Worm (Caenorhabditis elegans) whole organism, young adult: ENCODE measurements around the gene C48D1.5.

Source experiments
- B0261.1 ChIP-seq: sonication (generic microtip); optimal IDR thresholded peaks from 2 replicates; lab custom pipeline; 2016; ENCODE audit warnings: mild to moderate bottlenecking, missing genetic modification characterization, moderate library complexity, missing compliant biosample characterization
- C17E4.6 ChIP-seq: fragments of 200-800 bp; sonication (Bioruptor generic); IDR thresholded peaks from 2 replicates; pipeline ENCODE4 v1.3.6; 2022; ENCODE audit warnings: missing genetic modification reagents, missing genetic modification characterization, missing compliant biosample characterization
- F10E7.11 ChIP-seq: sonication (generic microtip); optimal IDR thresholded peaks from 2 replicates; lab custom pipeline; 2017; ENCODE audit warnings: mild to moderate bottlenecking, missing genetic modification characterization, moderate library complexity, missing compliant biosample characterization
- F33H1.4 ChIP-seq: fragments of 200-800 bp; sonication (Bioruptor generic); IDR thresholded peaks from 2 replicates; pipeline ENCODE4 v1.3.6; 2022; ENCODE audit warnings: missing genetic modification reagents, missing genetic modification characterization, missing compliant biosample characterization
- F37B4.10 ChIP-seq: fragments of 200-800 bp; sonication (Bioruptor generic); IDR thresholded peaks from 2 replicates; pipeline ENCODE4 v1.3.6; 2022; ENCODE audit warnings: missing genetic modification characterization, missing compliant biosample characterization
- F52B5.7 ChIP-seq: sonication (generic microtip); optimal IDR thresholded peaks from 2 replicates; lab custom pipeline; 2016; ENCODE audit warnings: mild to moderate bottlenecking, missing genetic modification characterization, missing compliant biosample characterization
- T07F8.4 ChIP-seq: sonication (generic microtip); optimal IDR thresholded peaks from 2 replicates; lab custom pipeline; 2016; ENCODE audit warnings: mild to moderate bottlenecking, missing genetic modification characterization, moderate library complexity, missing compliant biosample characterization
- Y53G8AR.9 ChIP-seq: fragments of 200-800 bp; sonication (Bioruptor generic); conservative IDR thresholded peaks from 2 replicates; pipeline ENCODE4 v1.3.6; 2022; ENCODE audit warnings: missing genetic modification reagents, missing genetic modification characterization, missing compliant biosample characterization
- Y67H2A.10 ChIP-seq: fragments of 200-800 bp; sonication (Bioruptor generic); conservative IDR thresholded peaks from 2 replicates; pipeline ENCODE4 v1.3.6; 2022; ENCODE audit warnings: missing genetic modification reagents, missing genetic modification characterization, missing compliant biosample characterization
- athp-1 ChIP-seq: sonication (generic microtip); optimal IDR thresholded peaks from 2 replicates; lab custom pipeline; 2017; ENCODE audit warnings: mild to moderate bottlenecking, missing genetic modification characterization, missing compliant biosample characterization
- attf-5 ChIP-seq: fragments of 200-800 bp; sonication (Bioruptor generic); optimal IDR thresholded peaks from 2 replicates; lab custom pipeline; 2018; ENCODE audit warnings: mild to moderate bottlenecking, missing genetic modification characterization, missing compliant biosample characterization
- bed-1 ChIP-seq: fragments of 200-800 bp; sonication (Bioruptor generic); IDR thresholded peaks from 2 replicates; pipeline ENCODE4 v1.3.6; 2022; ENCODE audit warnings: missing genetic modification reagents, missing genetic modification characterization, missing compliant biosample characterization
- bed-2 ChIP-seq: fragments of 200-800 bp; sonication (Bioruptor generic); IDR thresholded peaks from 2 replicates; pipeline ENCODE4 v1.3.6; 2022; ENCODE audit warnings: missing genetic modification reagents, missing genetic modification characterization, missing compliant biosample characterization
- ccch-3 ChIP-seq: fragments of 200-800 bp; sonication (Bioruptor generic); optimal IDR thresholded peaks from 2 replicates; lab custom pipeline; 2018; ENCODE audit warnings: mild to moderate bottlenecking, missing genetic modification characterization, missing compliant biosample characterization
- ceh-27 ChIP-seq: fragments of 200-800 bp; sonication (Bioruptor generic); optimal IDR thresholded peaks from 2 replicates; lab custom pipeline; 2018; ENCODE audit warnings: mild to moderate bottlenecking, missing genetic modification characterization, moderate library complexity, missing compliant biosample characterization
- die-1 ChIP-seq: sonication (generic microtip); optimal IDR thresholded peaks from 2 replicates; lab custom pipeline; 2016; ENCODE audit warnings: missing genotype, mild to moderate bottlenecking, missing genetic modification characterization, missing compliant biosample characterization
- dox-1 ChIP-seq: fragments of 200-800 bp; sonication (Bioruptor generic); IDR thresholded peaks from 2 replicates; pipeline ENCODE4 v1.3.6; 2022; ENCODE audit warnings: missing genetic modification reagents, missing genetic modification characterization, missing compliant biosample characterization
- efl-1 ChIP-seq: fragments of 150-350 bp; optimal IDR thresholded peaks from 2 replicates; lab custom pipeline; 2014; ENCODE audit warnings: missing biosample characterization, missing genetic modification reagents, missing genetic modification characterization
- ekl-4 ChIP-seq: fragments of 200-800 bp; sonication (Bioruptor generic); IDR thresholded peaks from 2 replicates; pipeline ENCODE4 v1.3.6; 2022; ENCODE audit warnings: missing genetic modification reagents, missing genetic modification characterization, missing compliant biosample characterization
- hmg-20 ChIP-seq: fragments of 200-800 bp; sonication (Bioruptor generic); IDR thresholded peaks from 2 replicates; pipeline ENCODE4 v1.3.6; 2022; ENCODE audit warnings: missing genetic modification reagents, missing genetic modification characterization, missing compliant biosample characterization
- let-526 ChIP-seq: fragments of 200-800 bp; sonication (Bioruptor generic); IDR thresholded peaks from 2 replicates; pipeline ENCODE4 v1.3.6; 2022; ENCODE audit warnings: missing genetic modification reagents, missing genetic modification characterization, missing compliant biosample characterization
- let-607 ChIP-seq, 2 experiments: fragments of 200-800 bp in 1 of 2; sonication (Bioruptor generic) in 1 of 2; sonication (generic microtip) in 1 of 2; optimal IDR thresholded peaks; 2 replicates each; lab custom pipeline; 2016 to 2018; ENCODE audit warnings: mild to moderate bottlenecking in 2 of 2, missing compliant biosample characterization in 2 of 2, missing genetic modification characterization in 2 of 2, moderate library complexity in 2 of 2, missing genotype in 1 of 2
- lir-1 ChIP-seq: fragments of 200-800 bp; sonication (Bioruptor generic); conservative IDR thresholded peaks from 2 replicates; pipeline ENCODE4 v1.3.6; 2022; ENCODE audit warnings: missing genetic modification reagents, missing genetic modification characterization, missing compliant biosample characterization
- lsl-1 ChIP-seq: fragments of 200-800 bp; sonication (Bioruptor generic); optimal IDR thresholded peaks from 2 replicates; lab custom pipeline; 2018; ENCODE audit warnings: mild to moderate bottlenecking, missing genetic modification characterization, moderate library complexity, missing compliant biosample characterization
- lsy-27 ChIP-seq: sonication (generic microtip); optimal IDR thresholded peaks from 2 replicates; lab custom pipeline; 2017; ENCODE audit warnings: missing genetic modification characterization, mild to moderate bottlenecking, missing compliant biosample characterization, antibody characterized with exemption, missing genotype, borderline replicate concordance; ENCODE audit not compliant: insufficient read depth
- madf-10 ChIP-seq: sonication (generic microtip); optimal IDR thresholded peaks from 2 replicates; lab custom pipeline; 2016; ENCODE audit warnings: mild to moderate bottlenecking, missing genetic modification characterization, missing compliant biosample characterization
- mcd-1 ChIP-seq: fragments of 200-800 bp; sonication (Bioruptor generic); IDR thresholded peaks from 2 replicates; pipeline ENCODE4 v1.3.6; 2022; ENCODE audit warnings: missing genetic modification reagents, missing genetic modification characterization, missing compliant biosample characterization
- nhr-120 ChIP-seq: fragments of 200-800 bp; sonication (Bioruptor generic); IDR thresholded peaks from 2 replicates; pipeline ENCODE4 v1.3.6; 2022; ENCODE audit warnings: missing genetic modification characterization, missing compliant biosample characterization
- nhr-179 ChIP-seq: sonication (generic microtip); optimal IDR thresholded peaks from 2 replicates; lab custom pipeline; 2016; ENCODE audit warnings: mild to moderate bottlenecking, missing genetic modification characterization, missing compliant biosample characterization
- nhr-90 ChIP-seq: sonication (generic microtip); optimal IDR thresholded peaks from 2 replicates; lab custom pipeline; 2016; ENCODE audit warnings: missing genotype, mild to moderate bottlenecking, missing genetic modification characterization, missing compliant biosample characterization
- pbrm-1 ChIP-seq: fragments of 200-800 bp; sonication (Bioruptor generic); IDR thresholded peaks from 2 replicates; pipeline ENCODE4 v1.3.6; 2022; ENCODE audit warnings: missing genetic modification reagents, missing genetic modification characterization, missing compliant biosample characterization
- pha-4 ChIP-seq: fragments of 150-350 bp; sonication (generic microtip); optimal IDR thresholded peaks from 2 replicates; lab custom pipeline; 2014; ENCODE audit warnings: missing biosample characterization, missing genetic modification reagents, missing genetic modification characterization
- rcor-1 ChIP-seq: fragments of 200-800 bp; sonication (Bioruptor generic); IDR thresholded peaks from 2 replicates; pipeline ENCODE4 v1.3.6; 2022; ENCODE audit warnings: missing genetic modification reagents, missing genetic modification characterization, missing compliant biosample characterization
- rec-8 ChIP-seq, 2 experiments: sonication (generic microtip); optimal IDR thresholded peaks; 2 replicates each; lab custom pipeline; 2016; ENCODE audit warnings: mild to moderate bottlenecking in 2 of 2, missing genetic modification characterization in 2 of 2, missing genetic modification reagents in 2 of 2, missing genotype in 2 of 2, missing biosample characterization in 1 of 2, missing compliant biosample characterization in 1 of 2, moderate library complexity in 1 of 2
- repo-1 ChIP-seq: sonication (generic microtip); optimal IDR thresholded peaks from 2 replicates; lab custom pipeline; 2017; ENCODE audit warnings: mild to moderate bottlenecking, missing genetic modification characterization, missing compliant biosample characterization
- sptf-2 ChIP-seq: fragments of 200-800 bp; sonication (Bioruptor generic); optimal IDR thresholded peaks from 2 replicates; lab custom pipeline; 2018; ENCODE audit warnings: mild to moderate bottlenecking, missing genetic modification characterization, missing compliant biosample characterization
- zim-3 ChIP-seq: sonication (generic microtip); optimal IDR thresholded peaks from 2 replicates; lab custom pipeline; 2017; ENCODE audit warnings: mild to moderate bottlenecking, missing genetic modification characterization, moderate library complexity, missing compliant biosample characterization
- ztf-22 ChIP-seq: fragments of 200-800 bp; sonication (Bioruptor generic); optimal IDR thresholded peaks from 2 replicates; lab custom pipeline; 2018; ENCODE audit warnings: mild to moderate bottlenecking, missing genetic modification characterization, moderate library complexity, missing compliant biosample characterization
- ztf-6 ChIP-seq: fragments of 200-800 bp; sonication (Bioruptor generic); IDR thresholded peaks from 2 replicates; pipeline ENCODE4 v1.3.6; 2022; ENCODE audit warnings: missing genetic modification reagents, missing genetic modification characterization, missing compliant biosample characterization

The C48D1.5 gene

DNA sequence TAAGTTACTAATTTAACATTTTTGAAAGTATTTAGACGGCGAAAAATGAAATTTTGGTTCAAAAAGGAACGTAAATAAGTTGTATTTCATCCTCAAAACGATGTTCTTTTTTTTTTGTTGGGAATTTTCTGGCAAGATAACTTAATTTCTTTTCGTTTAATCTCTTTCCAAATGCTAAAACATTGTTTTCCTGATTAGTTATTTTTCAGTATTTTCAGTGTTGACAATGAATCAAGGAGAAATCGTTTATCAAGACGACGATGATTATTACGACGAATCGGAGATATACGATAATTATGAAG is 19.0 kb downstream of the C48D1.5 start, which contains the start of gene lin-54:
lin-54 (plus strand) TSS at position 203 of the 302 bp plus-strand sequence.
- TF ChIP-seq F33H1.4 = no peak
- TF ChIP-seq bed-2 (GFP tag; lab: Robert Waterston, UW) = no peak
- no peak for TF ChIP-seq ekl-4 (GFP tag; lab: Robert Waterston, UW)
- TF ChIP-seq F37B4.10 (GFP tag; lab: Robert Waterston, UW) = no peak
- no peak for TF ChIP-seq F10E7.11 (tag; lab: Kevin White, UChicago)
- TF ChIP-seq ceh-27 (GFP tag; lab: Kevin White, UChicago) = no peak
- TF ChIP-seq hmg-20 (GFP tag; lab: Robert Waterston, UW) = no peak
- no peak for TF ChIP-seq rcor-1 (GFP tag; lab: Robert Waterston, UW)

DNA sequence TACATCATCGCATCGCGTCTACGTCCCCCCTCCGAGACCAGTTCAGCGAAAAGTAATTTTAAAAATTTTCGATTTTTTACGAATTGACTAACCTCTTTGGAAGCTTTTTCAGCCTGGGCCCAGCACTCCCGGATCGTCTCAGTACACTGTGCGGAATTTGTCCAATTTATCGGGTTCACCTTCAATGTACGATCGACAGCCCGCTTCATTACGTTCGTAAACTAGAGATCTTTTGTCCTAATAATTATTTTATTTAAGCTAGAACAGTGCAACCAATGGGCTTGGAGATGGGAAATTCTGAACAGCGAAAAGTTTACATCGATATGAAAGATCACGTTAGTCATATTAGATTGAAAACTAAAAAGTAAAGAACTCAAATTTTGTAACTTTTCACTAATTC is 19.6 kb downstream of the C48D1.5 start:
- TF ChIP-seq F52B5.7 (no peak), F37B4.10 (GFP tag; lab: Robert Waterston, UW) (no peak), attf-5 (GFP tag; lab: Kevin White, UChicago) (no peak), C17E4.6 (no peak), athp-1 (tag; lab: Kevin White, UChicago) (no peak), ccch-3 (GFP tag; lab: Kevin White, UChicago) (no peak), lsy-27 (tag; lab: Kevin White, UChicago) (no peak), nhr-90 (no peak), repo-1 (tag; lab: Kevin White, UChicago) (no peak)

DNA sequence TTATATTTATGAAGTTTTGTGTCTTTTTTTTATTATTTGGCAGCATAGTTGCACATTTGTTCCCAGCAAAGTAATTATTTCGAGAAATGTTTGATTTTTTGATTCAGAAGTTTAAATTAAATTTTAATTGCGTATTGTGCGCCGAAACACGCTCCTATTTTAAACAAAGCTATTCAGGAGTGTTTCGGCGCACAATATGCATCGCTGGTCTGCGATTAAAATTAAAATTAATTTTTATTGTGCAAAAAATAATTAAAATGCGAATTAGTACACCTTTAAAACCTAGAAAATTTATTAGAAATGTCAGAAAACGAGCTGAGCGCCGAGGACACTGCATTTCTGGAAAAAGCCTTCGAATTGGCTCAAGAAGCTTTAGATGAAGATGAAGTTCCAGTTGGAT is 21.6 kb downstream of the C48D1.5 start, which contains the start of gene JC8.4:
JC8.4 (plus strand) TSS at position 301 of the 400 bp plus-strand sequence.
- TF ChIP-seq lsl-1 (GFP tag; lab: Kevin White, UChicago) (no peak), let-607 (tag; optimal IDR thresholded peaks at IDR 0.05; lab: Kevin White, UChicago) (no peak), T07F8.4 (no peak), dox-1 (GFP tag; lab: Robert Waterston, UW) (no peak), efl-1 (no peak), pha-4 (tag; lab: Kevin White, UChicago) (no peak), ztf-6 (no peak), zim-3 (tag; lab: Kevin White, UChicago) (no peak), nhr-90 (no peak), die-1 (tag; lab: Kevin White, UChicago) (no peak), ztf-22 (GFP tag; lab: Kevin White, UChicago) (no peak), F52B5.7 (no peak), Y67H2A.10 (GFP tag; lab: Robert Waterston, UW) (no peak), let-526 (GFP tag; lab: Robert Waterston, UW) (no peak), madf-10 (tag; lab: Kevin White, UChicago) (no peak), pbrm-1 (GFP tag; lab: Robert Waterston, UW) (no peak), B0261.1 (no peak), sptf-2 (no peak)

DNA sequence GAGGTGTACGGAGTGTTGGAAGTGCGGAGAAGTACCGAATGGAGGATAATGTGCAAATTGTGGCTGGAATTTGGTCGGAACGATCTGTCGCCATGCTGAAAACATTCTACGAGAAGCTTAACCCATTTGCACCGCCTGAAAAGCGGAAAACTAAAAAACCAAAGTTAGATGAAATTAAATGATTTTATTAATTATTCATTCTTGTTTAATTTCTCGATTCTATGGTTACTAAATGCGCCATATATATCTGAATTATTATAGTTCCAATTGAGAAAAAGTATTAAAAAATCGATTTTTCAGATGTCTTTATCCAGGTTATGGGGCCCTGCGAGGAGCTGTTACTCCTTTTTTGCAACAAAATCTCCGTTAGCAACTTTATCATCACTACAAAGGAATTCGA is 22.3 kb downstream of the C48D1.5 start, which contains the start of gene cox-11:
cox-11 (plus strand) TSS at position 301 of the 400 bp plus-strand sequence.
- no peak for TF ChIP-seq rec-8 (tag; optimal IDR thresholded peaks at IDR 0.05; lab: Kevin White, UChicago)
- TF ChIP-seq nhr-120 (GFP tag; lab: Robert Waterston, UW) = no peak
- no peak for TF ChIP-seq lir-1
- no peak for TF ChIP-seq bed-1 (GFP tag; lab: Robert Waterston, UW)
- TF ChIP-seq lsy-27 (tag; lab: Kevin White, UChicago) = no peak
- no peak for TF ChIP-seq nhr-179 (tag; lab: Kevin White, UChicago)
- no peak for TF ChIP-seq mcd-1 (GFP tag; lab: Robert Waterston, UW)
- no peak for TF ChIP-seq Y53G8AR.9 (GFP tag; lab: Robert Waterston, UW)
